Worm (Caenorhabditis elegans): ENCODE measurements around the gene pck-1.

ce11 chrIII:48329-48728, 17.7 kb downstream of the pck-1 start:
- TF ChIP-seq him-1 (tag; optimal IDR thresholded peaks at IDR 0.05) (no peak), dao-5 (tag; optimal IDR thresholded peaks at IDR 0.05) (no peak), W03F9.2 (tag; optimal IDR thresholded peaks at IDR 0.05) (no peak)

Data from whole organism, L4/young adult.